Worm (Caenorhabditis elegans) whole organism, L3 larva: ENCODE data around the gene T14G12.11.

ENCODE experiments used
- R02D3.7 ChIP-seq: fragments of 150-350 bp; optimal IDR thresholded peaks from 2 replicates; lab custom pipeline; 2014; ENCODE audit warnings: missing biosample characterization, missing genetic modification characterization
- aly-2 ChIP-seq: fragments of 150-350 bp; optimal IDR thresholded peaks from 2 replicates; lab custom pipeline; 2014; ENCODE audit warnings: missing biosample characterization, missing genetic modification characterization
- ama-1 ChIP-seq: fragments of 150-350 bp; optimal IDR thresholded peaks from 2 replicates; lab custom pipeline; 2018
- ceh-16 ChIP-seq: sonication (generic microtip); optimal IDR thresholded peaks from 2 replicates; lab custom pipeline; 2017; ENCODE audit warnings: missing biosample characterization, missing genetic modification characterization
- ceh-28 ChIP-seq: fragments of 150-350 bp; optimal IDR thresholded peaks from 2 replicates; lab custom pipeline; 2014; ENCODE audit warnings: missing biosample characterization, missing genetic modification reagents, missing genetic modification characterization
- ceh-82 ChIP-seq: fragments of 150-350 bp; optimal IDR thresholded peaks from 2 replicates; lab custom pipeline; 2014; ENCODE audit warnings: missing biosample characterization, missing genetic modification characterization
- ceh-9 ChIP-seq: sonication (generic microtip); optimal IDR thresholded peaks from 2 replicates; lab custom pipeline; 2018; ENCODE audit warnings: missing biosample characterization, missing genetic modification characterization
- daf-12 ChIP-seq: fragments of 150-350 bp; optimal IDR thresholded peaks from 2 replicates; lab custom pipeline; 2014; ENCODE audit warnings: missing biosample characterization, missing genetic modification reagents, missing genetic modification characterization
- egl-5 ChIP-seq: fragments of 150-350 bp; optimal IDR thresholded peaks from 2 replicates; lab custom pipeline; 2017; ENCODE audit warnings: missing biosample characterization, missing genetic modification reagents, missing genetic modification characterization, inconsistent platforms
- elt-1 ChIP-seq: fragments of 150-350 bp; optimal IDR thresholded peaks from 2 replicates; lab custom pipeline; 2014; ENCODE audit warnings: missing biosample characterization, missing genetic modification characterization
- elt-2 ChIP-seq: sonication (generic microtip); optimal IDR thresholded peaks from 2 replicates; lab custom pipeline; 2016; ENCODE audit warnings: missing genetic modification reagents, mild to moderate bottlenecking, missing genetic modification characterization, missing compliant biosample characterization
- eor-1 ChIP-seq, 2 experiments: fragments of 150-350 bp; optimal IDR thresholded peaks; 2 replicates each; lab custom pipeline; 2014 to 2018; ENCODE audit warnings: missing biosample characterization in 2 of 2, missing genetic modification characterization in 2 of 2
- fkh-10 ChIP-seq: sonication (generic microtip); optimal IDR thresholded peaks from 2 replicates; lab custom pipeline; 2017; ENCODE audit warnings: missing biosample characterization, missing genetic modification reagents, missing genetic modification characterization
- fkh-2 ChIP-seq: fragments of 150-350 bp; optimal IDR thresholded peaks from 2 replicates; lab custom pipeline; 2014; ENCODE audit warnings: missing biosample characterization, missing genetic modification reagents, missing genetic modification characterization
- fos-1 ChIP-seq: fragments of 150-350 bp; optimal IDR thresholded peaks from 2 replicates; lab custom pipeline; 2014; ENCODE audit warnings: missing biosample characterization, missing genetic modification characterization
- hmg-11 ChIP-seq: sonication (generic microtip); optimal IDR thresholded peaks from 2 replicates; lab custom pipeline; 2016; ENCODE audit warnings: missing genetic modification characterization, missing compliant biosample characterization
- jun-1 ChIP-seq: fragments of 150-350 bp; optimal IDR thresholded peaks from 2 replicates; lab custom pipeline; 2014; ENCODE audit warnings: missing biosample characterization, missing genetic modification reagents, missing genetic modification characterization
- lin-15B ChIP-seq: fragments of 150-350 bp; optimal IDR thresholded peaks from 2 replicates; lab custom pipeline; 2014; ENCODE audit warnings: missing biosample characterization, missing genetic modification characterization
- lin-39 ChIP-seq: fragments of 150-350 bp; optimal IDR thresholded peaks from 2 replicates; lab custom pipeline; 2018; ENCODE audit warnings: missing biosample characterization, missing genetic modification reagents, missing genetic modification characterization
- nhr-12 ChIP-seq: fragments of 150-350 bp; optimal IDR thresholded peaks from 2 replicates; lab custom pipeline; 2014; ENCODE audit warnings: missing biosample characterization, missing genetic modification characterization
- nhr-23 ChIP-seq: fragments of 150-350 bp; optimal IDR thresholded peaks from 2 replicates; lab custom pipeline; 2014; ENCODE audit warnings: missing biosample characterization, missing genetic modification reagents, missing genetic modification characterization
- nhr-237 ChIP-seq: fragments of 150-350 bp; optimal IDR thresholded peaks from 2 replicates; lab custom pipeline; 2014; ENCODE audit warnings: missing biosample characterization, missing genetic modification characterization
- nhr-25 ChIP-seq: sonication (generic microtip); optimal IDR thresholded peaks from 2 replicates; lab custom pipeline; 2017; ENCODE audit warnings: missing biosample characterization, missing genetic modification characterization
- nhr-28 ChIP-seq: fragments of 150-350 bp; optimal IDR thresholded peaks from 2 replicates; lab custom pipeline; 2014; ENCODE audit warnings: missing biosample characterization, missing genetic modification characterization
- nhr-67 ChIP-seq: fragments of 150-350 bp; optimal IDR thresholded peaks from 2 replicates; lab custom pipeline; 2014; ENCODE audit warnings: missing biosample characterization, missing genetic modification characterization
- nhr-76 ChIP-seq: fragments of 150-350 bp; sonication (generic microtip); optimal IDR thresholded peaks from 5 replicates; lab custom pipeline; 2014; ENCODE audit warnings: missing biosample characterization, missing genetic modification characterization
- nhr-77 ChIP-seq: fragments of 150-350 bp; optimal IDR thresholded peaks from 2 replicates; lab custom pipeline; 2014; ENCODE audit warnings: missing biosample characterization, missing genetic modification characterization
- pha-4 ChIP-seq: fragments of 150-350 bp; optimal IDR thresholded peaks from 2 replicates; lab custom pipeline; 2014; ENCODE audit warnings: missing biosample characterization, missing genetic modification reagents, missing genetic modification characterization
- pqm-1 ChIP-seq: fragments of 150-350 bp; optimal IDR thresholded peaks from 2 replicates; lab custom pipeline; 2017; ENCODE audit warnings: missing biosample characterization, missing genetic modification characterization, inconsistent platforms
- sea-2 ChIP-seq: fragments of 150-350 bp; sonication (generic microtip); optimal IDR thresholded peaks from 4 replicates; lab custom pipeline; 2014; ENCODE audit warnings: missing biosample characterization, missing genetic modification reagents, missing genetic modification characterization
- skn-1 ChIP-seq: fragments of 150-350 bp; optimal IDR thresholded peaks from 2 replicates; lab custom pipeline; 2014; ENCODE audit warnings: missing biosample characterization, missing genetic modification characterization
- snpc-4 ChIP-seq: fragments of 150-350 bp; optimal IDR thresholded peaks from 2 replicates; lab custom pipeline; 2014; ENCODE audit warnings: missing biosample characterization, missing genetic modification characterization
- tbx-2 ChIP-seq: sonication (generic microtip); optimal IDR thresholded peaks from 2 replicates; lab custom pipeline; 2016; ENCODE audit warnings: mild to moderate bottlenecking, missing genetic modification characterization, missing compliant biosample characterization
- unc-62 ChIP-seq: fragments of 150-350 bp; sonication (generic microtip); optimal IDR thresholded peaks from 4 replicates; lab custom pipeline; 2014; ENCODE audit warnings: missing biosample characterization, missing genetic modification reagents, missing genetic modification characterization
- zag-1 ChIP-seq: fragments of 150-350 bp; optimal IDR thresholded peaks from 2 replicates; lab custom pipeline; 2014; ENCODE audit warnings: missing biosample characterization, missing genetic modification characterization
- ztf-11 ChIP-seq: fragments of 150-350 bp; optimal IDR thresholded peaks from 2 replicates; lab custom pipeline; 2014; ENCODE audit warnings: missing biosample characterization, missing genetic modification characterization
- ztf-4 ChIP-seq: fragments of 150-350 bp; optimal IDR thresholded peaks from 2 replicates; lab custom pipeline; 2014; ENCODE audit warnings: missing biosample characterization, missing genetic modification characterization

The T14G12.11 gene

ce11 chrX:3738617-3739016 lies 23.7 kb downstream of the T14G12.11 start:
- TF ChIP-seq unc-62 (GFP tag; lab: Kevin White, UChicago) (no peak), lin-15B (tag; lab: Kevin White, UChicago) (no peak), sea-2 (no peak), elt-1 (tag; lab: Kevin White, UChicago) (no peak), ama-1 (lab: Kevin White, UChicago) (no peak), eor-1 (tag; optimal IDR thresholded peaks at IDR 0.05; lab: Kevin White, UChicago) (no peak), aly-2 (tag; lab: Kevin White, UChicago) (no peak), fkh-2 (no peak), daf-12 (tag; lab: Kevin White, UChicago) (no peak), snpc-4 (tag; lab: Kevin White, UChicago) (no peak), egl-5 (tag; lab: Kevin White, UChicago) (no peak)

- TF ChIP-seq eor-1 (tag; optimal IDR thresholded peaks at IDR 0.05; lab: Kevin White, UChicago): no peak
- no peak for TF ChIP-seq tbx-2 (tag; lab: Kevin White, UChicago)
- no peak for TF ChIP-seq unc-62 (GFP tag; lab: Kevin White, UChicago)
- no peak for TF ChIP-seq lin-15B (tag; lab: Kevin White, UChicago)
- TF ChIP-seq nhr-12: no peak
- no peak for TF ChIP-seq snpc-4 (tag; lab: Kevin White, UChicago)
- no peak for TF ChIP-seq nhr-67 (tag; lab: Kevin White, UChicago)
- no peak for TF ChIP-seq nhr-76
- TF ChIP-seq nhr-25 (tag; lab: Kevin White, UChicago): no peak
These were observed 28.6 kb downstream of the T14G12.11 start, which contains the start of gene tag-18 for ce11 chrX:3733732-3734131. tag-18 (minus strand) TSS chrX:3734036.

- TF ChIP-seq nhr-237 (no peak), nhr-28 (no peak), aly-2 (tag; lab: Kevin White, UChicago) (no peak), ceh-28 (no peak), zag-1 (tag; lab: Kevin White, UChicago) (no peak), fos-1 (tag; lab: Kevin White, UChicago) (no peak), fkh-2 (no peak), nhr-25 (tag; lab: Kevin White, UChicago) (no peak)
These were observed 29.0 kb downstream of the T14G12.11 start for ce11 chrX:3733321-3733720.

DNA sequence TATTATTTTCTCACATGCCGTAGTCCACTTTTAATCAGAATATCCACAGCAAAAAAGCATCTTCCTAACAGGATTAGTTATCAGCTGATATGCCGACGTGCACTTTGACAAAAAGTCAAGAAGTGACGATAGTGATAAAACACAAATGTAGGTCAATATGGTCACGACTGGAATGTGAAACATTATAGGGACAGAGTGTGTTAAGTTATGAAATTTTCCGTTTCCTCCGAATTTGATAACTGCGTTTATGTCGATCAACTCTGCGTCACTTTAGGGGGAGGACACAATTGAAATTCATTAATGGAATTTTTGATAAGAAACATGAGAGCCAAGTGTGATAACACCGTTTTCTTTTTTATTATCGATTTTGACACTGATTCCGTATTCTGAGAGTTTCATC lies 33.4 kb downstream of the T14G12.11 start, which contains the start of gene aex-4:
TSS of gene aex-4 (plus strand) at position 312 of the 400 bp plus-strand sequence.
- peak; percentile 97 for TF ChIP-seq elt-2
- TF ChIP-seq pqm-1 (tag; lab: Kevin White, UChicago): peak; percentile 96
- peak; percentile 45 for TF ChIP-seq jun-1 (tag; lab: Kevin White, UChicago)
- TF ChIP-seq hmg-11 (tag; lab: Kevin White, UChicago): no peak

- TF ChIP-seq ceh-9 (tag; lab: Kevin White, UChicago) (no peak), ceh-28 (no peak), R02D3.7 (tag; lab: Kevin White, UChicago) (no peak), ztf-4 (tag; lab: Kevin White, UChicago) (no peak), fkh-10 (GFP tag; lab: Kevin White, UChicago) (no peak), skn-1 (tag; lab: Kevin White, UChicago) (no peak), sea-2 (no peak), nhr-23 (tag; lab: Kevin White, UChicago) (no peak), nhr-67 (tag; lab: Kevin White, UChicago) (no peak), ztf-11 (no peak), nhr-76 (no peak), ceh-16 (no peak), nhr-237 (no peak), lin-39 (no peak), eor-1 (tag; optimal IDR thresholded peaks at IDR 0.05; lab: Kevin White, UChicago) (no peak), nhr-77 (no peak), jun-1 (tag; lab: Kevin White, UChicago) (no peak)
These were observed 35.1 kb downstream of the T14G12.11 start, which contains the start of gene nlp-1 for ce11 chrX:3727274-3727673. nlp-1 (plus strand) TSS chrX:3727574.

DNA sequence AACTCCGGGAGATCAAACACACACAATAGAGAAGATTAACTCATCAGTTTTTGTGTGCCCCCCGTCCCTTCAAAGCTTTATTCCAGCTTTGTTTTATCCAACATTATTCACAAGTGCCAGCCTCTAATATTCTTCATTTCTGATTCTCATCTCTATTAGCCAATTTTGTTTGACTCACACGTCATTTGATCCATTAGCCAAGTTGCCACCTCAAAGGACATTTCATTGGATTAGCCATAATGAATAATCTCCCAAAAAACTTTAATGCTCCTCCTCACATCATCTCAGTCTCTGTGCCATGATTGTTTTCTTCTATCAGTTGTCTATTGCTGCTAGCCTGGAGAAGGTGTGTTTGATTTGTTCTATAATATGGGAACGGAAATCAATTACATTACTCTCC lies 36.9 kb downstream of the T14G12.11 start:
- TF ChIP-seq ceh-82 (tag; lab: Kevin White, UChicago): no peak
- no peak for TF ChIP-seq unc-62 (GFP tag; lab: Kevin White, UChicago)
- no peak for TF ChIP-seq pha-4 (tag; lab: Kevin White, UChicago)
- no peak for TF ChIP-seq lin-39
- no peak for TF ChIP-seq ceh-9 (tag; lab: Kevin White, UChicago)
- TF ChIP-seq nhr-12: no peak
- no peak for TF ChIP-seq eor-1 (tag; optimal IDR thresholded peaks at IDR 0.05; lab: Kevin White, UChicago)
- no peak for TF ChIP-seq nhr-77
- TF ChIP-seq nhr-23 (tag; lab: Kevin White, UChicago): no peak
- no peak for TF ChIP-seq egl-5 (tag; lab: Kevin White, UChicago)
- TF ChIP-seq nhr-25 (tag; lab: Kevin White, UChicago): no peak
- TF ChIP-seq hmg-11 (tag; lab: Kevin White, UChicago): no peak
- no peak for TF ChIP-seq ztf-4 (tag; lab: Kevin White, UChicago)
- TF ChIP-seq nhr-76: no peak
